Worm (Caenorhabditis elegans): ENCODE measurements around the gene mrck-1.

The mrck-1 gene

DNA sequence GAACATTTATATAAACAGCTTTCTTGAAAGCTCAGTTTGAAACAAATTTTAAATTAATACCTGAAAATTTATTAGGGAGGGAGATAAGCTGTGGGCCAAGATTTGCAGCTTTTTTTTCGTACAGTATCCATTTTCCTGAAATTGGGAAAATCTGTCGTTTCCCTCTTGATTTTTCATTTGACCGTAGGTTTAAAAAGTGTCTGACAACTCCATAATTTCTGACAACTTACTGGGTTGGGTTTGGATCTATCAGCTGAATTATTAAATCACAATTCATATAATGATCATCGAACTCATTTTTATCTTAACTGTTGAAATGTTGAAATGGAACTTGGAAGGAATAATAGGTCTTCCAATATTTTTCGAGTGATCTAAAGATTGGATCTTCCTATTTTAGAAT lies 46.3 kb downstream of the mrck-1 start (continued):
- TF ChIP-seq D2030.7 (GFP tag; IDR thresholded peaks at IDR 0.05) (no peak), snpc-4 (GFP tag; optimal IDR thresholded peaks at IDR 0.05) (peak; percentile 8), snpc-4 (tag; optimal IDR thresholded peaks at IDR 0.05) (no peak), let-526 (GFP tag; IDR thresholded peaks at IDR 0.05) (no peak), die-1 (tag; optimal IDR thresholded peaks at IDR 0.05) (no peak), pbrm-1 (GFP tag; IDR thresholded peaks at IDR 0.05) (0 out of 2 replicates have a peak, but pooled peaks have one; percentile 28), madf-10 (tag; optimal IDR thresholded peaks at IDR 0.05) (peak; percentile 35), Y53G8AR.9 (GFP tag; conservative IDR thresholded peaks at IDR 0.05) (0 out of 2 replicates have a peak, but pooled peaks have one; percentile 55), tbp1 (GFP tag; optimal IDR thresholded peaks at IDR 0.05) (no peak), chd-7 (tag; optimal IDR thresholded peaks at IDR 0.05) (peak; percentile 33), ztf-22 (GFP tag; optimal IDR thresholded peaks at IDR 0.05) (no peak), madf-3 (GFP tag; IDR thresholded peaks at IDR 0.05) (no peak), nfya-2 (GFP tag; IDR thresholded peaks at IDR 0.05) (0 out of 2 replicates have a peak, but pooled peaks have one; percentile 65), nfyb-1 (GFP tag; IDR thresholded peaks at IDR 0.05) (0 out of 2 replicates have a peak, but pooled peaks have one; percentile 35), Y67H2A.10 (GFP tag; conservative IDR thresholded peaks at IDR 0.05) (no peak), pha-4 (tag; optimal IDR thresholded peaks at IDR 0.05) (peak; percentile 43), bed-2 (GFP tag; IDR thresholded peaks at IDR 0.05) (no peak), egl-44 (GFP tag; IDR thresholded peaks at IDR 0.05) (no peak), F55B11.4 (tag; optimal IDR thresholded peaks at IDR 0.05; ENCODE audit: borderline replicate concordance, insufficient read depth) (no peak), Y95B8A.8 (GFP tag; IDR thresholded peaks at IDR 0.05) (0 out of 2 replicates have a peak, but pooled peaks have one; percentile 19), lin-35 (GFP tag; optimal IDR thresholded peaks at IDR 0.05) (peak in 1 of 3 experiments; percentile 55), egrh-3 (GFP tag; IDR thresholded peaks at IDR 0.05) (no peak), nhr-120 (GFP tag; IDR thresholded peaks at IDR 0.05) (no peak), bed-1 (GFP tag; IDR thresholded peaks at IDR 0.05) (no peak), atf-7 (tag; optimal IDR thresholded peaks at IDR 0.05) (peak; percentile 41), sea-2 (GFP tag; IDR thresholded peaks at IDR 0.05) (no peak), cebp-1 (GFP tag; IDR thresholded peaks at IDR 0.05) (no peak), cebp-1 (tag; optimal IDR thresholded peaks at IDR 0.05) (peak; percentile 45), hlh-12 (tag; optimal IDR thresholded peaks at IDR 0.05) (no peak)

DNA sequence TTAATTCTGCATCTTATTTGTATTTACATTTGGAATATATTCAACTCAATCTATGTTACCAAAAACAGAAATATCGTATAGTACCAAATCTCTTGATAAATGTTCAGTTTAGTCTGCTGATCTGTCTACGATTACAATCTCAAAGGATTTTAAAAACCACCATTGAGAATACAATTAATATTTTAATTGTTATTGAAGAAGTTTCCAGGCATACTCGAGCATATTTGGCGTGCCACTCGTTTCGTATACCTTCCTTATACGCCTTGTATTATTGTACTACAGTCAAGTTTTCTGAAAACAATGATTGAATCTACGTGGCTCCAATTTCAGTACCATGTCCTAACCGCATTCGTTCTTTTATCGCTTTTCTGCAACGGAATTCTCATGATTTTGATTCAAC lies 49.3 kb downstream of the mrck-1 start, which contains the start of gene str-206:
Gene str-206, plus strand, starts transcription at position 301 of the 400 bp plus-strand sequence.
- TF ChIP-seq T07F8.4 (tag; optimal IDR thresholded peaks at IDR 0.05): no peak
- TF ChIP-seq madf-3 (GFP tag; IDR thresholded peaks at IDR 0.05): no peak
- peak; percentile 28 for TF ChIP-seq repo-1 (tag; optimal IDR thresholded peaks at IDR 0.05)

DNA sequence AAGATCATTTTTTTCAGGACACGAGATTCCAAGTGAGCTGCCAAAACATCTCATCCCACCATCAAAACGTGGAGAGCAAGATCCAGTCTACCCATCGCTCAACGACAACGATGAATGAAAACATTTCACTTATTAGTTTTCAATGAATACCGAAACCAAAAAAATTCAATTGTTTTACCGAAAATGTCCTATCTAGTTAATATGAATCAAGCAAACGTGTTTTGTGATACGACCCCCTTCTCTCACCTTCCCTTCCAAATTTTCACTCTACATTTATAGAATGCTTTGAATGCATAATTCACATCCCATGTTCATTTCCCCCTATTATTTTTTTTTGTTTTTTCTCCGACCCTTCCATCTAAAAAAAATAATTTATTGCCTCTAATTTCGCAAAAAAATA lies 49.9 kb downstream of the mrck-1 start:
- no peak for TF ChIP-seq madf-6 (GFP tag; IDR thresholded peaks at IDR 0.05)
- TF ChIP-seq lin-26 (GFP tag; IDR thresholded peaks at IDR 0.05): no peak
- TF ChIP-seq hlh-12 (tag; optimal IDR thresholded peaks at IDR 0.05): no peak
- TF ChIP-seq C17E4.6 (GFP tag; IDR thresholded peaks at IDR 0.05): no peak
- TF ChIP-seq lir-1 (GFP tag; conservative IDR thresholded peaks at IDR 0.05): no peak
- no peak for TF ChIP-seq lag-1 (GFP tag; IDR thresholded peaks at IDR 0.05)
- TF ChIP-seq ama-1 (optimal IDR thresholded peaks at IDR 0.05): no peak
- no peak for TF ChIP-seq ama-1 (GFP tag; optimal IDR thresholded peaks at IDR 0.05)
- no peak for TF ChIP-seq F57A8.1 (GFP tag; optimal IDR thresholded peaks at IDR 0.05)
- TF ChIP-seq D2030.7 (GFP tag; IDR thresholded peaks at IDR 0.05): no peak
- TF ChIP-seq ztf-6 (GFP tag; IDR thresholded peaks at IDR 0.05): no peak
- no peak for TF ChIP-seq tlf-1 (GFP tag; optimal IDR thresholded peaks at IDR 0.05)
- TF ChIP-seq unc-62 (GFP tag; optimal IDR thresholded peaks at IDR 0.05): no peak
- TF ChIP-seq hsf-1 (GFP tag; IDR thresholded peaks at IDR 0.05): no peak
- no peak for TF ChIP-seq cebp-2 (GFP tag; IDR thresholded peaks at IDR 0.05)
